Worm (Caenorhabditis elegans): ENCODE data around the gene idpb-5.

- TF ChIP-seq F13C5.2 (tag; optimal IDR thresholded peaks at IDR 0.05) (no peak), hmg-4 (GFP tag; optimal IDR thresholded peaks at IDR 0.05) (no peak), B0310.2 (tag; optimal IDR thresholded peaks at IDR 0.05) (no peak), tbx-11 (GFP tag; IDR thresholded peaks at IDR 0.05) (no peak)
These were observed 35.7 kb downstream of the idpb-5 start, which contains the start of gene sulp-4 for ce11 chrV:11875060-11875459.

All from whole organism, early embryonic.